Fruit fly (Drosophila melanogaster): Measurements from ENCODE around the gene vari.

Gene vari

DNA sequence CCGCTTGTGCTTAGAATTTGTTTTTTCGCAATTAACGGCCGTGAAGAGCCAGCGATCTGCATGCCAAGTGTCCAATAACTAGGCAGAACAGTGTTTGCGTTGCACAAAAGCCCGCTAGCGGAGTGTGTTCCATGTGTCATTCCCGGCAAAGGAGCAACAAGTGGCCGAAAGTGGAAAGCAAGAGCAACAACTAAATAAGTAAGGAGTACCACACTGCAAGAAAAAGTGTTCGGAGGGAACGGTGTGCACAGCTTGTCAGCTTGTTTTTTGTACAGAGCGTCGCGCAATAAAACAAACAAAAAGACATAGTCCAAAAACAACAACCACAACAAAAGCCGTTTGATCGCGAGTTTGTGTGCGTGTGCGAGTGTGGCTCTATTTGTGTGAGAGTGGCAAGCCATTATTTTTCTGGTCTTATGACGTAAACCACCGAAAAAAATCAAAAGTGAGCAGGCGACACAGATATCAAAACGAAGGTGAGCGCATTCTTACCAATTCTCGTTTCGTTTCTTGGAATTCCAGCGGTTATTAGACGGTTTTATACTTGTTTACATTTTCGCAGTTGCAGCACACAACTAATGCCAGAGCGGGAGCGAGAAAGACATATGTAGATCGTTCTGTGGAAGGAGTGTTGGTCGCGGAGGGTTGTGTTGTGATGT lies 38.5 kb downstream of the vari start (continued):
- no peak for TF ChIP-seq CG16779 (tag; optimal IDR thresholded peaks at IDR 0.05)
- peak; percentile 20 for TF ChIP-seq topi (GFP tag; optimal IDR thresholded peaks at IDR 0.05)
- no peak for TF ChIP-seq pdm3 (GFP tag; optimal IDR thresholded peaks at IDR 0.05)
- no peak for TF ChIP-seq CG11762 (GFP tag; optimal IDR thresholded peaks at IDR 0.05; ENCODE audit: insufficient read depth)
- no peak for TF ChIP-seq CG3032 (tag; optimal IDR thresholded peaks at IDR 0.05)
- TF ChIP-seq svp (GFP tag): no peak
- TF ChIP-seq lz (GFP tag; optimal IDR thresholded peaks at IDR 0.05): peak; percentile 17
- no peak for TF ChIP-seq CG1621 (tag; optimal IDR thresholded peaks at IDR 0.05)
- TF ChIP-seq eg (GFP tag; IDR thresholded peaks at IDR 0.05): peak; percentile 84
- TF ChIP-seq acj6 (GFP tag; optimal IDR thresholded peaks at IDR 0.05): no peak
- TF ChIP-seq CG11294 (GFP tag; IDR thresholded peaks at IDR 0.05): 0 out of 2 replicates have a peak, but pooled peaks have one; percentile 28
- peak; percentile 2 for TF ChIP-seq Hr39 (GFP tag; optimal IDR thresholded peaks at IDR 0.05)
- TF ChIP-seq Sox102F (GFP tag; optimal IDR thresholded peaks at IDR 0.05): peak; percentile 5
- TF ChIP-seq Blimp-1 (GFP tag; optimal IDR thresholded peaks at IDR 0.05): no peak
- peak; percentile 28 for TF ChIP-seq CG3919 (GFP tag; optimal IDR thresholded peaks at IDR 0.05)
- no peak for TF ChIP-seq CG8632 (GFP tag; optimal IDR thresholded peaks at IDR 0.05)
- TF ChIP-seq Ets21C (GFP tag; optimal IDR thresholded peaks at IDR 0.05): no peak
- no peak for TF ChIP-seq dsx (GFP tag; optimal IDR thresholded peaks at IDR 0.05; ENCODE audit: poor library complexity, severe bottlenecking)
- TF ChIP-seq Hr38 (GFP tag; optimal IDR thresholded peaks at IDR 0.05): no peak
- peak; percentile 55; the same call in 1 of the 2 replicates for TF ChIP-seq CG15336 (GFP tag; IDR thresholded peaks at IDR 0.05)
- no peak for TF ChIP-seq CG4318 (GFP tag; optimal IDR thresholded peaks at IDR 0.05)
- TF ChIP-seq CG11902 (GFP tag; optimal IDR thresholded peaks at IDR 0.05): no peak
- TF ChIP-seq CG6792 (GFP tag; optimal IDR thresholded peaks at IDR 0.05): no peak
- no peak for TF ChIP-seq cyc (GFP tag; optimal IDR thresholded peaks at IDR 0.05)
- TF ChIP-seq CG8319 (GFP tag; optimal IDR thresholded peaks at IDR 0.05): no peak
- no peak for TF ChIP-seq fd85E (GFP tag; optimal IDR thresholded peaks at IDR 0.05)
- no peak for TF ChIP-seq esn (GFP tag; optimal IDR thresholded peaks at IDR 0.05)
- peak; percentile 28; the same call in 1 of the 3 replicates for TF ChIP-seq CG6163 (GFP tag; IDR thresholded peaks at IDR 0.05)
- peak; percentile 9 for TF ChIP-seq net (GFP tag; optimal IDR thresholded peaks at IDR 0.05)
- no peak for TF ChIP-seq Sox15 (GFP tag; optimal IDR thresholded peaks at IDR 0.05)

DNA sequence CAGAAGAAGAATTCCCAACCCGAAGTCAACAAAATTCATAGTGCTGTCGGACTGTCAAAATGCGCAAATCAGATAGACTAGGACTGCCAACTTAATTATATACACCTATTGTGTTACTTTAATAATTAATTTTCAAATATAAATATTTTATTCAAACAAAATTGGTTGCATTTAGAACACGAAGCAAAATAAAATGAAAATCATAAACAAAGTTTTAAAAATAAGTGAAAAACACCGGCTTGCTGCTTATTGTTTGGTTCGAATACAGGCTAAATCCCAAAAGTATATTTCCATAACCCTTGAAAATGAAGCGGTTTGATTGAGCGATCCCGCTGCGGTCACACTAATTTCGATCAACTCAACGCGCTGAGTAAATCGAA lies 39.0 kb downstream of the vari start, which contains the start of the genes Rhau and dia:
TSS of gene Rhau (minus strand) at position 178 of the 380 bp plus-strand sequence.
TSS of gene dia (plus strand) at position 337 of the 380 bp plus-strand sequence.
- peak; percentile 38 for TF ChIP-seq Eip78C (GFP tag)
- peak; percentile 10 for TF ChIP-seq acj6 (GFP tag; optimal IDR thresholded peaks at IDR 0.05)
- no peak for TF ChIP-seq CG3032 (tag; optimal IDR thresholded peaks at IDR 0.05)
- peak; percentile 58 for TF ChIP-seq Eip93F (GFP tag; optimal IDR thresholded peaks at IDR 0.05)

DNA sequence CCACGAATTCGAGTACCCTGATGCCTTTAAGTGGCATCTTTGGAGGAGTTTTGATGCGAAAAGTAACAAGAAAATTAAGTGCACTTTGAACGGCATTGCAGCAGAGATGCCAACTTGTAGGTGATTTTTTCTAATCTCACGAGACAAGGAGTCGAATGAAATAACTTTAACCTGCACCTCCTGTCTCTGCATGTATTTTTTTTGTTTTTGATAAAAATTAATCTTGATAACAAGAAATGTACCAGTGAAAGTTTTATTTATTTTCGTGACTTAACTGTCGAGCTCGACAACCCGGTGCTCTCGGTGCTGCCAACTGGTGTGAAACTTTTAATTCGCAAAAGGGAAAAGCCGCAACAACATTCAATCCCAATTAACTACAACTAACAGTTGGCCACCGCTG lies 44.7 kb downstream of the vari start, which contains the start of the genes Amacr and Ns4:
TSS of gene Amacr (minus strand) at position 182 of the 400 bp plus-strand sequence.
TSS of gene Ns4 (plus strand) at position 317 of the 400 bp plus-strand sequence.
- TF ChIP-seq net (GFP tag; optimal IDR thresholded peaks at IDR 0.05) (peak; percentile 80), Sox102F (GFP tag; optimal IDR thresholded peaks at IDR 0.05) (no peak), CG8119 (GFP tag; IDR thresholded peaks at IDR 0.05) (peak; percentile 70), Gug (GFP tag; IDR thresholded peaks at IDR 0.05) (peak; percentile 62; the same call in 1 of the 2 replicates), Ets21C (GFP tag; optimal IDR thresholded peaks at IDR 0.05) (no peak), OdsH (GFP tag; optimal IDR thresholded peaks at IDR 0.05) (no peak), spab (GFP tag; optimal IDR thresholded peaks at IDR 0.05) (no peak), esn (GFP tag; optimal IDR thresholded peaks at IDR 0.05) (peak; percentile 77), fd59A (GFP tag; optimal IDR thresholded peaks at IDR 0.05) (peak; percentile 16), CG3032 (tag; optimal IDR thresholded peaks at IDR 0.05) (peak; percentile 54), Eip78C (GFP tag) (no peak), CG10631 (GFP tag; optimal IDR thresholded peaks at IDR 0.05) (no peak), CG4318 (GFP tag; optimal IDR thresholded peaks at IDR 0.05) (no peak), salr (GFP tag; optimal IDR thresholded peaks at IDR 0.05) (peak; percentile 51 to 78), CG11762 (GFP tag; optimal IDR thresholded peaks at IDR 0.05; ENCODE audit: insufficient read depth) (peak; percentile 51), CG9139 (GFP tag; optimal IDR thresholded peaks at IDR 0.05) (peak; percentile 18), CG16779 (tag; optimal IDR thresholded peaks at IDR 0.05) (peak; percentile 46), fkh (GFP tag; optimal IDR thresholded peaks at IDR 0.05) (no peak), Hr39 (GFP tag; optimal IDR thresholded peaks at IDR 0.05) (peak; percentile 82), CG6808 (GFP tag; optimal IDR thresholded peaks at IDR 0.05) (peak; percentile 65), Smox (GFP tag; optimal IDR thresholded peaks at IDR 0.05) (no peak), CG15336 (GFP tag; IDR thresholded peaks at IDR 0.05) (peak; percentile 59), eg (GFP tag; IDR thresholded peaks at IDR 0.05) (peak; percentile 78), CG6276 (GFP tag; optimal IDR thresholded peaks at IDR 0.05) (peak; percentile 70), CG3919 (GFP tag; optimal IDR thresholded peaks at IDR 0.05) (peak; percentile 80), Sox14 (GFP tag; optimal IDR thresholded peaks at IDR 0.05) (peak; percentile 84), ss (GFP tag; optimal IDR thresholded peaks at IDR 0.05) (peak; percentile 75 to 79)
